Fruit fly (Drosophila melanogaster): Measurements from ENCODE around the gene Plp.

DNA sequence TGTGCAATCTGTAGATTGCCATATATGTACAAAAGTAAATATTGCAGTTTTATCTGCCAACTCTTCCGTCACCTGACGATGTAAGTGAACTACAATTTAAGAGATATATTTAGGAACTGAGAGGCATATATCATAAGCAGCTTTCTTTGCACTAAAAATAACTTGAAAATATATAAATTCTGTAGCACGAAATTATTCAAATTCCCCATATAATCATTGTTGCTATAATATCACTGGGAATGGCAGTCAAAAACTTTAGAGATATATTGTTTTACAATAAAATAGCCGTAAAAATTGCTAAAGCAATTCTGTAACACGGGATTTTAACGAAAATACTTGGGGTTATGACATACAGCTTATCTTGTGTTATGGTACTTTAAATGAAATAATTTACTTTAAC is 43.2 kb downstream of the Plp start, which contains the start of gene CG43679:
- no peak for TF ChIP-seq CG8478 (optimal IDR thresholded peaks at IDR 0.05)
- no peak for TF ChIP-seq CTCF (optimal IDR thresholded peaks at IDR 0.05)
